Fruit fly (Drosophila melanogaster) whole organism, pupa: Measurements from ENCODE around the gene Ogg1.

Experiments used
- CG12605 ChIP-seq: fragments of 200-800 bp; sonication (Bioruptor generic); IDR thresholded peaks from 2 replicates; pipeline ENCODE4 v1.3.6; 2022; ENCODE audit warnings: missing biosample characterization, missing genetic modification characterization
- EcR ChIP-seq: fragments of 200-800 bp; sonication (Bioruptor generic); optimal IDR thresholded peaks from 3 replicates; lab custom pipeline; 2019; ENCODE audit warnings: missing biosample characterization, missing genetic modification characterization, mild to moderate bottlenecking, moderate library complexity, missing genetic modification reagents
- Ets98B ChIP-seq: fragments of 200-800 bp; sonication (Bioruptor generic); IDR thresholded peaks from 2 replicates; pipeline ENCODE4 v1.3.6; 2022; ENCODE audit warnings: missing biosample characterization, missing genetic modification characterization
- fd96Ca ChIP-seq: fragments of 200-800 bp; sonication (Bioruptor generic); IDR thresholded peaks from 3 replicates; pipeline ENCODE4 v1.3.6; 2022; ENCODE audit warnings: missing biosample characterization, missing genetic modification characterization

DNA sequence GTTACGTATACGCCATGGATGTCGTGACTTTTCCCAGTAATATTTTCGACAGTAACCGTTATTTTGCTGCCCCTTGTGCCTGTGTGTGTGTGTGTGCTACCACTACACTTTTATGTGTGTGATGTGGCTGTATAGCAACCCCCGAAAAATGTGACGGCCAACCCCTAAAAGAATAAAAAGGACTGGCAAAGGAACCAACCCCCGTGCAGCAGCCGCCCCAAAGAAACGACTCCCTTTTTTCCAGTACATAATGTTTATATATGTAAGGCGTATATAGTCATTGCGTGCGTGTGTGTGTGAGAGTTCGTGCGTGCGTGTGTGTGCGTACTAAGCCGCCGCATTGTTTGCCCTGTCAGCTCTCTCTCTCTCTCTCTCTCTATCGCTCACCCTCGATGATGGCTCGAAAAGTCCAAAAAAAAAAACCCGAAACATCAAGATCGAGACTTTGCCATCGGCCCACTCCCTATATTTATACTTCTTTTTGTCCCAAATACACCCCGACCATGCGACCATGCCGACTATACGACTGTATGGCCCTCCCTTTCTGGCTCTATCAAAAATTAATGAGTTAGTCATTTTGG is 49.4 kb upstream of the Ogg1 start:
- TF ChIP-seq CG12605, result no peak
- TF ChIP-seq EcR (GFP tag; lab: Kevin White, UChicago), result no peak
- no peak for TF ChIP-seq fd96Ca
- TF ChIP-seq Ets98B (GFP tag; lab: Robert Waterston, UW), result no peak
